Worm (Caenorhabditis elegans) whole organism, mixed stage, embryonic: Measurements from ENCODE around the gene grd-2.

Experiments used
- mep-1 ChIP-seq: fragments of 150-350 bp; optimal IDR thresholded peaks from 2 replicates; lab custom pipeline; 2017; ENCODE audit warnings: missing biosample characterization, missing genetic modification reagents, missing genetic modification characterization, inconsistent platforms
- nhr-237 ChIP-seq: fragments of 150-350 bp; optimal IDR thresholded peaks from 2 replicates; lab custom pipeline; 2014; ENCODE audit warnings: missing biosample characterization, missing genetic modification characterization
- nhr-76 ChIP-seq: sonication (generic microtip); optimal IDR thresholded peaks from 2 replicates; lab custom pipeline; 2017; ENCODE audit warnings: missing biosample characterization, missing genetic modification characterization
- sptf-1 ChIP-seq: sonication (generic microtip); optimal IDR thresholded peaks from 2 replicates; lab custom pipeline; 2017; ENCODE audit warnings: mild to moderate bottlenecking, missing genetic modification characterization, moderate library complexity, missing compliant biosample characterization
- unc-62 ChIP-seq: fragments of 150-350 bp; optimal IDR thresholded peaks from 2 replicates; lab custom pipeline; 2014; ENCODE audit warnings: missing biosample characterization, missing genetic modification reagents, missing genetic modification characterization
- ztf-11 ChIP-seq: fragments of 150-350 bp; optimal IDR thresholded peaks from 2 replicates; lab custom pipeline; 2014; ENCODE audit warnings: missing biosample characterization, missing genetic modification characterization

DNA sequence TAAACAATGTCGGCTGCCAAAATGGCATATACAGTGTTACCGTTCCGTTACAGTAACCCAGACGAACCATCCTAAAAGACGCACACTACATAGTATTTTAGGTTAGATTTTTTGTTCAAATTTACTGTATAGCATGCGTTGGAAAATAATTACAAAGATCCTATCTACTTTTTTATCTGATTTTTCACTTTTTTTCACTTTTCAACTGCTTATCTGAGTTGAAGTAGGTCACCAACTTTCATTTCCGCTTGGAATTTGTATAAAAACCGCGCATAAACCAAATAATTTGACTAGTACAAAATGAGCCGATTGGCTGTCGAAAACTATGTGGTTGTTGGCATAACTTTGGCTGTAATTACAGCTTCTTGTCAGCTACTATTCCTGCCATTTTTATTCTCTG is 9.8 kb upstream of the grd-2 start, which contains the start of gene col-163:
- TF ChIP-seq nhr-76 (tag; lab: Kevin White, UChicago) (no peak), mep-1 (tag; lab: Kevin White, UChicago) (no peak), nhr-237 (tag; lab: Kevin White, UChicago) (no peak), ztf-11 (no peak), sptf-1 (tag; lab: Kevin White, UChicago) (no peak), unc-62 (GFP tag; lab: Kevin White, UChicago) (no peak)
